Worm (Caenorhabditis elegans): ENCODE results near the gene spp-29.
A peak's percentile ranks its signal among the peaks of the same experiment; 100 is the strongest.

The spp-29 gene

DNA sequence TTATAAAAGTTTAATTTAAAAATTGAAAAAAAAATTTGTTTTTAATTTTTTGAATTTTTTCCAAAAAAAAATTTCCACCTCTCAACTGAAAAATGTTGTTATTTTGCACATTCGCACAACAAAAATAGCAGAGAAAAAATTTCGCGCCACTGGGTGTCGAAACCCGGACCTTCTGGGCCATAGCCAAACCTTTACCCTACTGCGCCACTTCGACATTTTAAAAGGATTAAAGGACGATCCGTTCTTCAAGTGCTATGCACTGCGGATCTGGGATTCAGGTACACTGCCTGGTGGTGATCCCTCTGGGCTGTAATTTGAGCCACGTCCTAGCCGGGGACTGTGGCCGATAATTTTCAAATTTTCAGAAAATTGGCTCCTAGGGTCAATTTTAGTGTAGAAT, 9.3 kb downstream of the spp-29 start:
- TF ChIP-seq lin-26 (GFP tag; IDR thresholded peaks at IDR 0.05) (peak; percentile 88), D2030.7 (GFP tag; IDR thresholded peaks at IDR 0.05) (0 out of 2 replicates have a peak, but pooled peaks have one; percentile 21), lsl-1 (GFP tag; optimal IDR thresholded peaks at IDR 0.05) (peak; percentile 19), athp-1 (tag; optimal IDR thresholded peaks at IDR 0.05) (peak; percentile 29), tbp1 (GFP tag; optimal IDR thresholded peaks at IDR 0.05) (peak; percentile 84), madf-6 (GFP tag; IDR thresholded peaks at IDR 0.05) (peak; percentile 38; the same call in 1 of the 2 replicates), madf-3 (GFP tag; IDR thresholded peaks at IDR 0.05) (0 out of 2 replicates have a peak, but pooled peaks have one; percentile 44), B0261.1 (tag; optimal IDR thresholded peaks at IDR 0.05) (peak; percentile 65), rec-8 (tag; optimal IDR thresholded peaks at IDR 0.05) (peak in 1 of 2 experiments; percentile 11), die-1 (tag; optimal IDR thresholded peaks at IDR 0.05) (peak; percentile 76), attf-6 (GFP tag; IDR thresholded peaks at IDR 0.05) (peak; percentile 86), rpc-1 (optimal IDR thresholded peaks at IDR 0.05) (peak; percentile 52), rpc-1 (tag; optimal IDR thresholded peaks at IDR 0.05) (peak; percentile 84), Y53F4B.3 (GFP tag; IDR thresholded peaks at IDR 0.05) (0 out of 2 replicates have a peak, but pooled peaks have one; percentile 30), ztf-25 (GFP tag; IDR thresholded peaks at IDR 0.05) (peak; percentile 43; the same call in 1 of the 2 replicates), him-1 (tag; optimal IDR thresholded peaks at IDR 0.05) (peak; percentile 6), nhr-90 (tag; optimal IDR thresholded peaks at IDR 0.05) (peak; percentile 22), hmg-1.2 (GFP tag; IDR thresholded peaks at IDR 0.05) (peak; percentile 36), pbrm-1 (GFP tag; IDR thresholded peaks at IDR 0.05) (peak; percentile 40; the same call in 1 of the 2 replicates), hlh-12 (tag; optimal IDR thresholded peaks at IDR 0.05) (peak; percentile 59), ztf-18 (tag; optimal IDR thresholded peaks at IDR 0.05) (peak; percentile 35)

DNA sequence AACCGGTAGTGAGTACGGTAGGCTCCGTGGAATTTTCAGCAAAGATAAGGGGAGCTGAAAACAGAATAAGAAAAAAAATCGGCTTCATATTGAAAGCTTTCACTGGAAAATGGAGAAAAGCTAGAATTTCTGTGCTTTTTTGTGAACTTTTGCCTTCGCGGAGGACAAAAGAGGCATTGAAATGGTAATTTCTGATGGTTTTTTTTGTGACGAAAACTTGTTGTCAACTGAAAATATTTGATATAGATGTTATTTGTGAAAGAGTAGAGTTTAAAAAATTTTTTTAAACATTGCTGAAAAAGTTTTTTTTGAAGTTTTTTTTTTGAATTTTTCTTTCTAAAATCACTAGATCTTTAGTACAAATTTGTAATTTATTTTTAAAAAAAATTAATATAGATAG, 9.8 kb downstream of the spp-29 start, which contains the start of gene F59A1.18:
F59A1.18 (minus strand) TSS at position 101 of the 400 bp plus-strand sequence.
- TF ChIP-seq ztf-26 (tag; optimal IDR thresholded peaks at IDR 0.05) (no peak), madf-8 (GFP tag; conservative IDR thresholded peaks at IDR 0.05) (no peak), tlf-1 (GFP tag; optimal IDR thresholded peaks at IDR 0.05) (no peak), ztf-6 (GFP tag; IDR thresholded peaks at IDR 0.05) (no peak), B0035.1 (tag; optimal IDR thresholded peaks at IDR 0.05) (no peak), nhr-120 (GFP tag; IDR thresholded peaks at IDR 0.05) (no peak), F49E8.2 (tag; optimal IDR thresholded peaks at IDR 0.05; ENCODE audit: insufficient read depth) (no peak), Y53F4B.3 (GFP tag; IDR thresholded peaks at IDR 0.05) (no peak), D2030.7 (GFP tag; IDR thresholded peaks at IDR 0.05) (no peak), rpc-1 (optimal IDR thresholded peaks at IDR 0.05) (no peak), rpc-1 (tag; optimal IDR thresholded peaks at IDR 0.05) (no peak), attf-6 (GFP tag; IDR thresholded peaks at IDR 0.05) (no peak), nfya-1 (tag; optimal IDR thresholded peaks at IDR 0.05; ENCODE audit: borderline replicate concordance, insufficient read depth) (no peak)

DNA sequence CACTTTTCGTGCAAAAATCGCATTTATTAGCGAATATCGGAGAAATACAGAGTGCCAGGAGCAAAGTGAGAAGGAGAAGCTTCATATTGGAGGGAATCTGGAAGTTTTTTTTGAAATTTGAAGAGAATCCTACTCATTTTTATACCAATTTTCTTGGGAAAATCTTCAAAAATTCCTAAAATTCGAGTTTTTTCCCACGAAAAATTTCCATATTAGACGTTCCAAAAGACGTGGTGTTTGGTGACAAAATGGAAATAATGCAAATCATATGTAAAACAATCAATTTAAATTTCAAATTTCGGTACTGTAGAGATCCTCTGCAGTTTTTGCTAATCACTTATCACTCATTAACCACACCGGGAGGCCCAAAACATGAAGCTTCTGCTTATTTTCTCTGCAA, 11.8 kb downstream of the spp-29 start, which contains the start of the genes F59A1.16 and F59A1.6:
F59A1.16 (minus strand) TSS at position 101 of the 400 bp plus-strand sequence.
F59A1.6 (plus strand) TSS at position 285 of the 400 bp plus-strand sequence.
- TF ChIP-seq zfh-2 (GFP tag; conservative IDR thresholded peaks at IDR 0.05) (no peak), pbrm-1 (GFP tag; IDR thresholded peaks at IDR 0.05) (no peak), sptf-2 (GFP tag; optimal IDR thresholded peaks at IDR 0.05) (no peak), rec-8 (tag; optimal IDR thresholded peaks at IDR 0.05) (no peak), T26A5.8 (tag; optimal IDR thresholded peaks at IDR 0.05) (no peak), F39B2.1 (GFP tag; IDR thresholded peaks at IDR 0.05) (no peak), unc-130 (GFP tag; optimal IDR thresholded peaks at IDR 0.05) (no peak), dpff-1 (tag; optimal IDR thresholded peaks at IDR 0.05) (no peak), lir-1 (GFP tag; conservative IDR thresholded peaks at IDR 0.05) (no peak), snpc-1.3 (tag; optimal IDR thresholded peaks at IDR 0.05; ENCODE audit: insufficient read depth) (no peak), somi-1 (GFP tag; optimal IDR thresholded peaks at IDR 0.05) (no peak), mel-28 (tag; optimal IDR thresholded peaks at IDR 0.05; ENCODE audit: borderline replicate concordance) (no peak), egrh-3 (GFP tag; IDR thresholded peaks at IDR 0.05) (no peak), repo-1 (tag; optimal IDR thresholded peaks at IDR 0.05) (no peak), hrde-1 (tag; optimal IDR thresholded peaks at IDR 0.05; ENCODE audit: borderline replicate concordance) (no peak), D2030.7 (GFP tag; IDR thresholded peaks at IDR 0.05) (no peak), madf-8 (GFP tag; conservative IDR thresholded peaks at IDR 0.05) (no peak), ceh-91 (GFP tag; IDR thresholded peaks at IDR 0.05) (no peak), F57C9.4 (tag; optimal IDR thresholded peaks at IDR 0.05) (no peak), nfya-1 (tag; optimal IDR thresholded peaks at IDR 0.05; ENCODE audit: borderline replicate concordance, insufficient read depth) (no peak)

All from whole organism, young adult.